Worm (Caenorhabditis elegans) whole organism, L4 larva: Measurements from ENCODE around the gene F38A5.6.

Source experiments
- D1046.2 ChIP-seq: fragments of 200-800 bp; sonication (Bioruptor generic); IDR thresholded peaks from 2 replicates; pipeline ENCODE4 v1.3.6; 2022; ENCODE audit warnings: missing genetic modification characterization, missing compliant biosample characterization
- F37D6.2 ChIP-seq: sonication (generic microtip); optimal IDR thresholded peaks from 2 replicates; lab custom pipeline; 2016; ENCODE audit warnings: mild to moderate bottlenecking, missing genetic modification characterization, missing compliant biosample characterization
- ZK337.2 ChIP-seq: fragments of 200-800 bp; sonication (Bioruptor generic); IDR thresholded peaks from 2 replicates; pipeline ENCODE4 v1.3.6; 2022; ENCODE audit warnings: missing genetic modification reagents, missing genetic modification characterization, missing compliant biosample characterization
- ZK546.5 ChIP-seq, 2 experiments: sonication (generic microtip); optimal IDR thresholded peaks; 2 replicates each; lab custom pipeline; 2017; ENCODE audit warnings: missing biosample characterization in 2 of 2, missing genetic modification characterization in 2 of 2
- aha-1 ChIP-seq: fragments of 150-350 bp; peaks from one replicate; lab custom pipeline; 2014; ENCODE audit warnings: missing biosample characterization, missing genetic modification characterization
- ama-1 ChIP-seq: fragments of 150-350 bp; optimal IDR thresholded peaks from 2 replicates; lab custom pipeline; 2014; ENCODE audit warnings: inconsistent platforms, mixed read lengths
- attf-4 ChIP-seq: sonication (generic microtip); optimal IDR thresholded peaks from 3 replicates; lab custom pipeline; 2017; ENCODE audit warnings: missing biosample characterization, missing genetic modification characterization
- ceh-44 ChIP-seq: fragments of 200-800 bp; sonication (Bioruptor generic); IDR thresholded peaks from 2 replicates; pipeline ENCODE4 v1.3.6; 2022; ENCODE audit warnings: missing genetic modification reagents, missing genetic modification characterization, missing compliant biosample characterization
- daf-12 ChIP-seq: fragments of 150-350 bp; optimal IDR thresholded peaks from 2 replicates; lab custom pipeline; 2014; ENCODE audit warnings: missing biosample characterization, missing genetic modification reagents, missing genetic modification characterization
- daf-16 ChIP-seq, 3 experiments: sonication (generic microtip); optimal IDR thresholded peaks; 2 replicates each; lab custom pipeline; 2016 to 2017; ENCODE audit warnings: missing genetic modification characterization in 3 of 3, missing genetic modification reagents in 3 of 3, mild to moderate bottlenecking in 2 of 3, missing compliant biosample characterization in 2 of 3, missing biosample characterization in 1 of 3, moderate library complexity in 1 of 3
- daf-8 ChIP-seq: fragments of 200-800 bp; sonication (Bioruptor generic); IDR thresholded peaks from 2 replicates; pipeline ENCODE4 v1.3.6; 2022; ENCODE audit warnings: missing genetic modification characterization, missing compliant biosample characterization
- dve-1 ChIP-seq: sonication (generic microtip); optimal IDR thresholded peaks from 2 replicates; lab custom pipeline; 2017; ENCODE audit warnings: antibody characterized with exemption, mild to moderate bottlenecking, missing genetic modification characterization, missing compliant biosample characterization; ENCODE audit not compliant: insufficient read depth
- egl-27 ChIP-seq: sonication (generic microtip); optimal IDR thresholded peaks from 3 replicates; lab custom pipeline; 2017; ENCODE audit warnings: missing biosample characterization, missing genetic modification reagents, missing genetic modification characterization
- fos-1 ChIP-seq: fragments of 150-350 bp; optimal IDR thresholded peaks from 2 replicates; lab custom pipeline; 2014; ENCODE audit warnings: missing biosample characterization, missing genetic modification characterization
- gei-8 ChIP-seq: fragments of 200-800 bp; sonication (Bioruptor generic); optimal IDR thresholded peaks from 2 replicates; lab custom pipeline; 2018; ENCODE audit warnings: mild to moderate bottlenecking, missing genetic modification characterization, missing compliant biosample characterization
- jun-1 ChIP-seq: fragments of 150-350 bp; optimal IDR thresholded peaks from 2 replicates; lab custom pipeline; 2014; ENCODE audit warnings: missing biosample characterization, missing genetic modification reagents, missing genetic modification characterization
- lin-15B ChIP-seq: fragments of 150-350 bp; sonication (generic microtip); optimal IDR thresholded peaks from 3 replicates; lab custom pipeline; 2014; ENCODE audit warnings: missing biosample characterization, missing genetic modification characterization
- lin-38 ChIP-seq: fragments of 200-800 bp; sonication (Bioruptor generic); IDR thresholded peaks from 2 replicates; pipeline ENCODE4 v1.3.6; 2022; ENCODE audit warnings: missing genetic modification reagents, missing genetic modification characterization, missing compliant biosample characterization
- lin-39 ChIP-seq: fragments of 150-350 bp; optimal IDR thresholded peaks from 2 replicates; lab custom pipeline; 2014; ENCODE audit warnings: missing biosample characterization, missing genetic modification reagents, missing genetic modification characterization
- lsy-2 ChIP-seq, 2 experiments: fragments of 150-350 bp in 1 of 2; sonication (generic microtip) in 1 of 2; optimal IDR thresholded peaks; 2 replicates each; lab custom pipeline; 2014 to 2017; ENCODE audit warnings: missing biosample characterization in 2 of 2, missing genetic modification characterization in 2 of 2
- madf-9 ChIP-seq: fragments of 200-800 bp; sonication (Bioruptor generic); conservative IDR thresholded peaks from 2 replicates; pipeline ENCODE4 v1.3.6; 2022; ENCODE audit warnings: missing genetic modification reagents, missing genetic modification characterization, missing compliant biosample characterization
- mep-1 ChIP-seq: fragments of 150-350 bp; sonication (generic microtip); optimal IDR thresholded peaks from 3 replicates; lab custom pipeline; 2014; ENCODE audit warnings: missing biosample characterization, missing genetic modification characterization
- mxl-2 ChIP-seq: fragments of 200-800 bp; sonication (Bioruptor generic); conservative IDR thresholded peaks from 2 replicates; pipeline ENCODE4 v1.3.6; 2022; ENCODE audit warnings: missing genetic modification reagents, missing genetic modification characterization, missing compliant biosample characterization
- nhr-102 ChIP-seq: sonication (generic microtip); optimal IDR thresholded peaks from 2 replicates; lab custom pipeline; 2016; ENCODE audit warnings: mild to moderate bottlenecking, missing genetic modification characterization, moderate library complexity, missing compliant biosample characterization
- nhr-111 ChIP-seq: fragments of 200-800 bp; sonication (Bioruptor generic); optimal IDR thresholded peaks from 2 replicates; lab custom pipeline; 2018; ENCODE audit warnings: mild to moderate bottlenecking, missing genetic modification characterization, missing compliant biosample characterization
- nhr-25 ChIP-seq: sonication (generic microtip); optimal IDR thresholded peaks from 2 replicates; lab custom pipeline; 2017; ENCODE audit warnings: missing genetic modification characterization, mild to moderate bottlenecking, missing compliant biosample characterization, antibody characterized with exemption, moderate library complexity, borderline replicate concordance; ENCODE audit not compliant: insufficient read depth
- nhr-28 ChIP-seq: fragments of 150-350 bp; optimal IDR thresholded peaks from 2 replicates; lab custom pipeline; 2014; ENCODE audit warnings: missing biosample characterization, missing genetic modification characterization
- nhr-42 ChIP-seq: fragments of 200-800 bp; sonication (Bioruptor generic); IDR thresholded peaks from 2 replicates; pipeline ENCODE4 v1.3.6; 2022; ENCODE audit warnings: missing genetic modification characterization, missing compliant biosample characterization
- nhr-76 ChIP-seq: fragments of 150-350 bp; optimal IDR thresholded peaks from 2 replicates; lab custom pipeline; 2014; ENCODE audit warnings: missing biosample characterization, missing genetic modification characterization
- pqm-1 ChIP-seq: sonication (generic microtip); optimal IDR thresholded peaks from 2 replicates; lab custom pipeline; 2017; ENCODE audit warnings: missing biosample characterization, missing genetic modification characterization
- saeg-2 ChIP-seq: fragments of 200-800 bp; sonication (Bioruptor generic); IDR thresholded peaks from 2 replicates; pipeline ENCODE4 v1.3.6; 2022; ENCODE audit warnings: missing genetic modification reagents, missing genetic modification characterization, missing compliant biosample characterization
- snpc-1.2 ChIP-seq: fragments of 200-800 bp; sonication (Bioruptor generic); IDR thresholded peaks from 2 replicates; pipeline ENCODE4 v1.3.6; 2022; ENCODE audit warnings: missing genetic modification reagents, missing genetic modification characterization, missing compliant biosample characterization
- snpc-4 ChIP-seq: fragments of 150-350 bp; optimal IDR thresholded peaks from 2 replicates; lab custom pipeline; 2014; ENCODE audit warnings: missing biosample characterization, missing genetic modification characterization
- spr-1 ChIP-seq: sonication (generic microtip); optimal IDR thresholded peaks from 2 replicates; lab custom pipeline; 2016; ENCODE audit warnings: mild to moderate bottlenecking, missing genetic modification characterization, missing compliant biosample characterization
- tag-97 ChIP-seq: fragments of 200-800 bp; sonication (Bioruptor generic); IDR thresholded peaks from 2 replicates; pipeline ENCODE4 v1.3.6; 2022; ENCODE audit warnings: missing genetic modification characterization, missing compliant biosample characterization
- tra-1 ChIP-seq: fragments of 200-800 bp; sonication (Bioruptor generic); IDR thresholded peaks from 2 replicates; pipeline ENCODE4 v1.3.6; 2022; ENCODE audit warnings: missing genetic modification reagents, missing genetic modification characterization, missing compliant biosample characterization
- unc-130 ChIP-seq: sonication (generic microtip); optimal IDR thresholded peaks from 2 replicates; lab custom pipeline; 2016; ENCODE audit warnings: missing genetic modification reagents, missing genetic modification characterization, missing compliant biosample characterization
- unc-39 ChIP-seq: sonication (generic microtip); optimal IDR thresholded peaks from 2 replicates; lab custom pipeline; 2017; ENCODE audit warnings: missing biosample characterization, missing genetic modification characterization
- unc-62 ChIP-seq, 3 experiments: fragments of 150-350 bp in 1 of 3; sonication (generic microtip); optimal IDR thresholded peaks in 2 of 3; peaks in 1 of 3; 1 replicate in 1 of 3; 2 replicates in 2 of 3; lab custom pipeline; 2014 to 2017; ENCODE audit warnings: missing biosample characterization in 3 of 3, missing genetic modification characterization in 3 of 3, missing genetic modification reagents in 3 of 3, missing genotype in 1 of 3
- zfp-2 ChIP-seq: sonication (generic microtip); optimal IDR thresholded peaks from 2 replicates; lab custom pipeline; 2016; ENCODE audit warnings: mild to moderate bottlenecking, missing genetic modification characterization, missing compliant biosample characterization
- zfp-3 ChIP-seq: fragments of 200-800 bp; sonication (Bioruptor generic); conservative IDR thresholded peaks from 2 replicates; pipeline ENCODE4 v1.3.6; 2022; ENCODE audit warnings: missing genetic modification reagents, missing genetic modification characterization, missing compliant biosample characterization
- ztf-11 ChIP-seq: fragments of 150-350 bp; optimal IDR thresholded peaks from 2 replicates; lab custom pipeline; 2014; ENCODE audit warnings: missing biosample characterization, missing genetic modification characterization

F38A5.6 gene

ce11 chrIV:6631704-6632272, 34.6 kb upstream of the F38A5.6 start, which contains the start of the genes cest-5.1 and C01B10.9 (continued):
- TF ChIP-seq madf-9 (GFP tag; lab: Robert Waterston, UW) (0 out of 2 replicates have a peak, but pooled peaks have one; percentile 31), ceh-44 (GFP tag; lab: Robert Waterston, UW) (peak; percentile 33; the same call in 1 of the 2 replicates), jun-1 (tag; lab: Kevin White, UChicago) (no peak), unc-130 (GFP tag; lab: Kevin White, UChicago) (peak; percentile 88), nhr-102 (tag; lab: Kevin White, UChicago) (peak; percentile 33), snpc-4 (tag; lab: Kevin White, UChicago) (peak; percentile 12), snpc-1.2 (GFP tag; lab: Robert Waterston, UW) (peak; percentile 90), nhr-111 (GFP tag; lab: Kevin White, UChicago) (no peak), tra-1 (GFP tag; lab: Robert Waterston, UW) (no peak)
- TF ChIP-seq, all 104 proteins: peak for 20

- TF ChIP-seq nhr-76 (tag; lab: Kevin White, UChicago) (no peak), tag-97 (no peak), egl-27 (tag; lab: Kevin White, UChicago) (no peak), lsy-2 (tag; optimal IDR thresholded peaks at IDR 0.05; lab: Kevin White, UChicago) (no peak), ZK337.2 (GFP tag; lab: Robert Waterston, UW) (no peak), madf-9 (GFP tag; lab: Robert Waterston, UW) (no peak), dve-1 (tag; lab: Kevin White, UChicago) (peak; percentile 51), mxl-2 (GFP tag; lab: Robert Waterston, UW) (no peak), pqm-1 (tag; lab: Kevin White, UChicago) (peak; percentile 68), snpc-1.2 (GFP tag; lab: Robert Waterston, UW) (no peak), daf-16 (GFP tag; optimal IDR thresholded peaks at IDR 0.05; lab: Kevin White, UChicago) (no peak), daf-16 (tag; optimal IDR thresholded peaks at IDR 0.05; lab: Kevin White, UChicago) (peak; percentile 81), mep-1 (tag; lab: Kevin White, UChicago) (no peak), ZK546.5 (tag; optimal IDR thresholded peaks at IDR 0.05; lab: Kevin White, UChicago) (no peak), nhr-42 (GFP tag; lab: Robert Waterston, UW) (no peak), nhr-25 (no peak), F37D6.2 (tag; lab: Kevin White, UChicago) (no peak), ztf-11 (tag; lab: Kevin White, UChicago) (no peak), tra-1 (GFP tag; lab: Robert Waterston, UW) (no peak), fos-1 (tag; lab: Kevin White, UChicago) (no peak), spr-1 (tag; lab: Kevin White, UChicago) (no peak), nhr-102 (tag; lab: Kevin White, UChicago) (peak; percentile 5), lin-15B (tag; lab: Kevin White, UChicago) (no peak), attf-4 (tag; lab: Kevin White, UChicago) (no peak), lin-38 (GFP tag; lab: Robert Waterston, UW) (no peak), unc-62 (GFP tag; optimal IDR thresholded peaks at IDR 0.05 in 1 of 2; lab: Kevin White, UChicago) (no peak), unc-62 (tag; optimal IDR thresholded peaks at IDR 0.05; lab: Kevin White, UChicago) (no peak), D1046.2 (GFP tag; lab: Robert Waterston, UW) (no peak), saeg-2 (GFP tag; lab: Robert Waterston, UW) (no peak), nhr-28 (peak; percentile 54), daf-12 (no peak), daf-8 (GFP tag; lab: Robert Waterston, UW) (no peak)
Measured at ce11 chrIV:6627798-6628197, 30.6 kb upstream of the F38A5.6 start, which contains the start of gene cest-5.2. Gene cest-5.2, minus strand, starts transcription at chrIV:6627925.

ce11 chrIV:6623390-6623789, 26.2 kb upstream of the F38A5.6 start, which contains the start of gene C01B10.44:
Gene C01B10.44, plus strand, starts transcription at chrIV:6623690.
- no peak for TF ChIP-seq lsy-2 (tag; optimal IDR thresholded peaks at IDR 0.05; lab: Kevin White, UChicago)
- TF ChIP-seq nhr-28, result no peak
- no peak for TF ChIP-seq ama-1
- no peak for TF ChIP-seq aha-1
- no peak for TF ChIP-seq ZK337.2 (GFP tag; lab: Robert Waterston, UW)
- no peak for TF ChIP-seq zfp-3 (GFP tag; lab: Robert Waterston, UW)
- no peak for TF ChIP-seq zfp-2
- no peak for TF ChIP-seq gei-8
- no peak for TF ChIP-seq lin-39 (tag; lab: Kevin White, UChicago)
- TF ChIP-seq tra-1 (GFP tag; lab: Robert Waterston, UW), result no peak
- no peak for TF ChIP-seq unc-39 (tag; lab: Kevin White, UChicago)
- TF ChIP-seq, all 104 proteins: peak for 0
